Fruit fly (Drosophila melanogaster) whole organism, embryonic: Measurements from ENCODE around the gene CG18577.
A peak's percentile ranks its signal among the peaks of the same experiment; 100 is the strongest.

Experiments
- ATbp ChIP-seq: fragments of 200-800 bp; sonication (Bioruptor generic); optimal IDR thresholded peaks from 2 replicates; lab custom pipeline; 2017; ENCODE audit warnings: missing biosample characterization, mild to moderate bottlenecking, missing genetic modification characterization, missing genetic modification reagents
- CG10366 ChIP-seq: fragments of 200-800 bp; sonication (Bioruptor generic); IDR thresholded peaks from 2 replicates; pipeline ENCODE4 v1.3.6; 2022; ENCODE audit warnings: missing biosample characterization, missing genetic modification characterization
- CG10431 ChIP-seq: fragments of 200-800 bp; sonication (Bioruptor generic); optimal IDR thresholded peaks from 3 replicates; lab custom pipeline; 2018; ENCODE audit warnings: missing biosample characterization, mild to moderate bottlenecking, missing genetic modification characterization
- CG11560 ChIP-seq: fragments of 200-800 bp; sonication (Bioruptor generic); IDR thresholded peaks from 3 replicates; pipeline ENCODE4 v1.3.6; 2022; ENCODE audit warnings: missing biosample characterization, missing genetic modification characterization
- CG12659 ChIP-seq: fragments of 200-800 bp; sonication (Bioruptor generic); optimal IDR thresholded peaks from 3 replicates; lab custom pipeline; 2017; ENCODE audit warnings: mild to moderate bottlenecking, missing biosample characterization, missing genetic modification reagents, missing genetic modification characterization
- CG12769 ChIP-seq: fragments of 200-800 bp; sonication (Bioruptor generic); optimal IDR thresholded peaks from 2 replicates; lab custom pipeline; 2019; ENCODE audit warnings: missing biosample characterization, mild to moderate bottlenecking, missing genetic modification characterization, moderate library complexity
- CG13775 ChIP-seq: fragments of 200-800 bp; sonication (Bioruptor generic); optimal IDR thresholded peaks from 3 replicates; lab custom pipeline; 2017; ENCODE audit warnings: missing biosample characterization, mild to moderate bottlenecking, missing genetic modification characterization
- CG15696 ChIP-seq: fragments of 200-800 bp; sonication (Bioruptor generic); optimal IDR thresholded peaks from 2 replicates; lab custom pipeline; 2019; ENCODE audit warnings: missing biosample characterization, mild to moderate bottlenecking, missing genetic modification characterization, moderate library complexity
- CG1602 ChIP-seq: fragments of 200-800 bp; sonication (Bioruptor generic); optimal IDR thresholded peaks from 3 replicates; lab custom pipeline; 2016; ENCODE audit warnings: missing biosample characterization, missing genetic modification characterization
- CG1603 ChIP-seq: fragments of 200-800 bp; sonication (Bioruptor generic); optimal IDR thresholded peaks from 2 replicates; lab custom pipeline; 2019; ENCODE audit warnings: missing biosample characterization, mild to moderate bottlenecking, missing genetic modification characterization, moderate library complexity
- CG17359 ChIP-seq: fragments of 200-800 bp; sonication (Bioruptor generic); optimal IDR thresholded peaks from 3 replicates; lab custom pipeline; 2018; ENCODE audit warnings: missing biosample characterization, mild to moderate bottlenecking, missing genetic modification characterization, moderate library complexity
- CG1832 ChIP-seq: fragments of 200-800 bp; sonication (Bioruptor generic); optimal IDR thresholded peaks from 2 replicates; lab custom pipeline; 2017; ENCODE audit warnings: missing biosample characterization, mild to moderate bottlenecking, missing genetic modification characterization, inconsistent platforms
- CG32772 ChIP-seq: fragments of 200-800 bp; sonication (Bioruptor generic); IDR thresholded peaks from 2 replicates; pipeline ENCODE4 v1.3.6; 2022; ENCODE audit warnings: missing biosample characterization, missing genetic modification characterization
- CG3726 ChIP-seq: fragments of 200-800 bp; sonication (Bioruptor generic); IDR thresholded peaks from 3 replicates; pipeline ENCODE4, ENCODE4 v1.3.6; 2022; ENCODE audit warnings: missing biosample characterization, missing genetic modification characterization
- CG4328 ChIP-seq: fragments of 200-800 bp; sonication (Bioruptor generic); optimal IDR thresholded peaks from 3 replicates; lab custom pipeline; 2017; ENCODE audit warnings: missing biosample characterization, missing genetic modification reagents, missing genetic modification characterization
- CG43689 ChIP-seq: fragments of 200-800 bp; sonication (Bioruptor generic); IDR thresholded peaks from 2 replicates; pipeline ENCODE4 v1.3.6; 2022; ENCODE audit warnings: missing biosample characterization, missing genetic modification characterization
- CG6272 ChIP-seq: fragments of 200-800 bp; sonication (Bioruptor generic); IDR thresholded peaks from 2 replicates; pipeline ENCODE4 v1.3.6; 2022; ENCODE audit warnings: missing biosample characterization, missing genetic modification characterization
- Dip3 ChIP-seq: fragments of 200-800 bp; sonication (Bioruptor generic); optimal IDR thresholded peaks from 3 replicates; lab custom pipeline; 2016; ENCODE audit warnings: missing biosample characterization, missing genetic modification characterization
- Eip74EF ChIP-seq, 2 experiments: fragments of 200-800 bp in 1 of 2; fragments of >200 bp in 1 of 2; sonication (Bioruptor generic) in 1 of 2; optimal IDR thresholded peaks; 2 replicates each; lab custom pipeline; 2017 to 2019; ENCODE audit warnings: missing biosample characterization in 2 of 2, missing genetic modification characterization in 2 of 2, mild to moderate bottlenecking in 1 of 2, moderate library complexity in 1 of 2
- Gug ChIP-seq: fragments of 200-800 bp; sonication (Bioruptor generic); IDR thresholded peaks from 4 replicates; pipeline ENCODE4 v1.3.6; 2022; ENCODE audit warnings: missing biosample characterization, missing genetic modification characterization
- Hr78 ChIP-seq, 2 experiments: fragments of 200-800 bp in 1 of 2; fragments of >200 bp in 1 of 2; sonication (Bioruptor generic) in 1 of 2; optimal IDR thresholded peaks; 2 replicates each; lab custom pipeline; 2017 to 2019; ENCODE audit warnings: missing biosample characterization in 2 of 2, missing genetic modification characterization in 2 of 2, mild to moderate bottlenecking in 1 of 2, moderate library complexity in 1 of 2
- Kr ChIP-seq: fragments of 200-800 bp; sonication (Bioruptor generic); optimal IDR thresholded peaks from 2 replicates; lab custom pipeline; 2017; ENCODE audit warnings: missing biosample characterization, mild to moderate bottlenecking, missing genetic modification characterization
- MBD-R2 ChIP-seq: fragments of 200-800 bp; sonication (Bioruptor generic); IDR thresholded peaks from 2 replicates; pipeline ENCODE4 v1.3.6; 2022; ENCODE audit warnings: missing biosample characterization, missing genetic modification characterization
- Meics ChIP-seq: fragments of 200-800 bp; sonication (Bioruptor generic); optimal IDR thresholded peaks from 2 replicates; lab custom pipeline; 2017; ENCODE audit warnings: missing biosample characterization, mild to moderate bottlenecking, missing genetic modification characterization
- NC2α ChIP-seq: fragments of 200-800 bp; sonication (Bioruptor generic); optimal IDR thresholded peaks from 2 replicates; lab custom pipeline; 2016; ENCODE audit warnings: missing biosample characterization, missing genetic modification characterization
- Nf-YC ChIP-seq: fragments of 200-800 bp; optimal IDR thresholded peaks from 3 replicates; lab custom pipeline; 2019; ENCODE audit warnings: missing biosample characterization, mild to moderate bottlenecking, missing genetic modification characterization, moderate library complexity
- Rx ChIP-seq: fragments of 200-800 bp; sonication (Bioruptor generic); IDR thresholded peaks from 2 replicates; pipeline ENCODE4 v1.3.6; 2022; ENCODE audit warnings: missing biosample characterization, missing genetic modification characterization
- Sox100B ChIP-seq: fragments of 200-800 bp; sonication (Bioruptor generic); optimal IDR thresholded peaks from 3 replicates; lab custom pipeline; 2018; ENCODE audit warnings: missing biosample characterization, mild to moderate bottlenecking, missing genetic modification characterization
- Sry-β ChIP-seq: fragments of 200-800 bp; sonication (Bioruptor generic); optimal IDR thresholded peaks from 2 replicates; lab custom pipeline; 2018; ENCODE audit warnings: missing biosample characterization, mild to moderate bottlenecking, missing genetic modification characterization, moderate library complexity
- Sry-δ ChIP-seq: fragments of 200-800 bp; sonication (Bioruptor generic); optimal IDR thresholded peaks from 2 replicates; lab custom pipeline; 2016; ENCODE audit warnings: missing biosample characterization, missing genetic modification characterization
- ab ChIP-seq: fragments of 200-800 bp; sonication (Bioruptor generic); optimal IDR thresholded peaks from 2 replicates; lab custom pipeline; 2016; ENCODE audit warnings: missing biosample characterization, missing genetic modification characterization
- abd-A ChIP-seq: fragments of 200-800 bp; sonication (Bioruptor generic); optimal IDR thresholded peaks from 3 replicates; lab custom pipeline; 2019; ENCODE audit warnings: missing biosample characterization, mild to moderate bottlenecking, missing genetic modification characterization, moderate library complexity
- cato ChIP-seq: fragments of 200-800 bp; sonication (Bioruptor generic); optimal IDR thresholded peaks from 2 replicates; lab custom pipeline; 2016; ENCODE audit warnings: missing biosample characterization, missing genetic modification characterization, borderline replicate concordance
- crol ChIP-seq: fragments of 200-800 bp; sonication (Bioruptor generic); IDR thresholded peaks from 2 replicates; pipeline ENCODE4 v1.3.6; 2022; ENCODE audit warnings: missing biosample characterization, missing genetic modification characterization
- dmrt11E ChIP-seq: fragments of 200-800 bp; sonication (Bioruptor generic); optimal IDR thresholded peaks from 3 replicates; lab custom pipeline; 2018; ENCODE audit warnings: missing biosample characterization, mild to moderate bottlenecking, missing genetic modification characterization, moderate library complexity
- ftz-f1 ChIP-seq: fragments of 200-800 bp; sonication (Bioruptor generic); optimal IDR thresholded peaks from 2 replicates; lab custom pipeline; 2016; ENCODE audit warnings: missing biosample characterization, missing genetic modification characterization
- inv ChIP-seq: fragments of 200-800 bp; sonication (Bioruptor generic); IDR thresholded peaks from 2 replicates; pipeline ENCODE4 v1.3.6; 2022; ENCODE audit warnings: missing biosample characterization, missing genetic modification characterization; ENCODE audit not compliant: partially characterized antibody
- jumu ChIP-seq: fragments of 200-800 bp; sonication (Bioruptor generic); optimal IDR thresholded peaks from 3 replicates; lab custom pipeline; 2016; ENCODE audit warnings: missing biosample characterization, missing genetic modification characterization
- pnt ChIP-seq: fragments of 200-800 bp; sonication (Bioruptor generic); optimal IDR thresholded peaks from 3 replicates; lab custom pipeline; 2016; ENCODE audit warnings: missing biosample characterization, missing genetic modification characterization
- pros ChIP-seq: fragments of 200-800 bp; sonication (Bioruptor generic); optimal IDR thresholded peaks from 3 replicates; lab custom pipeline; 2019; ENCODE audit warnings: missing biosample characterization, mild to moderate bottlenecking, missing genetic modification characterization, moderate library complexity
- tio ChIP-seq: fragments of 200-800 bp; sonication (Bioruptor generic); optimal IDR thresholded peaks from 2 replicates; lab custom pipeline; 2017; ENCODE audit warnings: missing biosample characterization, missing genetic modification characterization, inconsistent platforms
- yki ChIP-seq: fragments of >200 bp; optimal IDR thresholded peaks from 3 replicates; lab custom pipeline; 2018

Gene CG18577

dm6 chr3R:11196648-11197388, 926 bp downstream of the CG18577 start (continued):
- TF ChIP-seq CG11560 (tag; lab: Robert Waterston, UW) (peak; percentile 93), ATbp (peak; percentile 97), pnt (GFP tag; lab: Kevin White, UChicago) (peak; percentile 81), CG12769 (peak; percentile 82), CG1832 (GFP tag; lab: Kevin White, UChicago) (no peak), Sox100B (GFP tag; lab: Kevin White, UChicago) (peak; percentile 100), Rx (peak; percentile 90), Meics (peak; percentile 99), CG17359 (tag; lab: Kevin White, UChicago) (peak; percentile 99), cato (GFP tag; lab: Kevin White, UChicago) (peak; percentile 87), crol (peak; percentile 73), CG10431 (peak; percentile 97), Dip3 (GFP tag; lab: Kevin White, UChicago) (peak; percentile 88), CG4328 (GFP tag; lab: Kevin White, UChicago) (peak; percentile 99), Sry-β (GFP tag; lab: Kevin White, UChicago) (peak; percentile 64), CG32772 (GFP tag; lab: Robert Waterston, UW) (peak; percentile 98), pros (GFP tag; lab: Kevin White, UChicago) (peak; percentile 77), Eip74EF (GFP tag; optimal IDR thresholded peaks at IDR 0.05; lab: Kevin White, UChicago) (peak in 1 of 2 experiments; percentile 100), inv (GFP tag; lab: Robert Waterston, UW) (no peak), ftz-f1 (GFP tag; lab: Kevin White, UChicago) (peak; percentile 46), NC2α (GFP tag; lab: Kevin White, UChicago) (peak; percentile 77), CG43689 (peak; percentile 95), Hr78 (GFP tag; optimal IDR thresholded peaks at IDR 0.05; lab: Kevin White, UChicago) (peak in 1 of 2 experiments; percentile 96), Kr (GFP tag; lab: Kevin White, UChicago) (no peak), ab (GFP tag; lab: Kevin White, UChicago) (no peak), CG1602 (peak; percentile 97), Sry-δ (GFP tag; lab: Kevin White, UChicago) (peak; percentile 17), MBD-R2 (GFP tag; lab: Robert Waterston, UW) (peak; percentile 94), tio (GFP tag; lab: Kevin White, UChicago) (peak; percentile 96), CG12659 (GFP tag; lab: Kevin White, UChicago) (peak; percentile 99), CG13775 (GFP tag; lab: Kevin White, UChicago) (peak; percentile 98), yki (no peak), Gug (peak; percentile 97), jumu (GFP tag; lab: Kevin White, UChicago) (peak; percentile 85), dmrt11E (peak; percentile 90), CG6272 (peak; percentile 96), CG15696 (tag; lab: Kevin White, UChicago) (peak; percentile 90), CG3726 (GFP tag; lab: Robert Waterston, UW) (peak; percentile 96), Nf-YC (tag; lab: Kevin White, UChicago) (peak; percentile 88), abd-A (tag; lab: Kevin White, UChicago) (peak; percentile 98), CG10366 (GFP tag; lab: Robert Waterston, UW) (peak; percentile 97), CG1603 (tag; lab: Kevin White, UChicago) (peak; percentile 61)
